Fruit fly (Drosophila melanogaster) Kc167 (cell line): Measurements from ENCODE around the gene Hsp68.

Experiments used
- Sin3A ChIP-seq: fragments of >200 bp; optimal IDR thresholded peaks from 2 replicates; lab custom pipeline; 2018; ENCODE audit warnings: missing external identifiers
- insv ChIP-seq: fragments of >200 bp; optimal IDR thresholded peaks from 3 replicates; lab custom pipeline; 2018; ENCODE audit warnings: missing external identifiers

dm6 chr3R:24017648-24018047 is 39.5 kb downstream of the Hsp68 start:
- TF ChIP-seq Sin3A (lab: Kevin White, UChicago) (no peak), insv (lab: Kevin White, UChicago) (no peak)
